Fruit fly (Drosophila melanogaster) whole organism, pupa: ENCODE measurements around the gene Crz.

Experiments used
- CG10348 ChIP-seq: fragments of 200-800 bp; sonication (Bioruptor generic); IDR thresholded peaks from 2 replicates; pipeline ENCODE4 v1.3.6; 2022; ENCODE audit warnings: missing biosample characterization, missing genetic modification characterization
- CG12605 ChIP-seq: fragments of 200-800 bp; sonication (Bioruptor generic); IDR thresholded peaks from 2 replicates; pipeline ENCODE4 v1.3.6; 2022; ENCODE audit warnings: missing biosample characterization, missing genetic modification characterization
- CG13204 ChIP-seq: fragments of 200-800 bp; sonication (Bioruptor generic); optimal IDR thresholded peaks from 2 replicates; lab custom pipeline; 2018; ENCODE audit warnings: missing biosample characterization, mild to moderate bottlenecking, missing genetic modification characterization, moderate library complexity
- CG14655 ChIP-seq: fragments of 200-800 bp; sonication (Bioruptor generic); optimal IDR thresholded peaks from 3 replicates; lab custom pipeline; 2017; ENCODE audit warnings: mild to moderate bottlenecking, missing biosample characterization, missing genetic modification reagents, missing genetic modification characterization
- CG15710 ChIP-seq: fragments of 200-800 bp; sonication (Bioruptor generic); optimal IDR thresholded peaks from 2 replicates; lab custom pipeline; 2018; ENCODE audit warnings: missing biosample characterization, mild to moderate bottlenecking, missing genetic modification characterization, moderate library complexity
- CG17806 ChIP-seq: fragments of 200-800 bp; sonication (Bioruptor generic); optimal IDR thresholded peaks from 2 replicates; lab custom pipeline; 2018; ENCODE audit warnings: missing biosample characterization, mild to moderate bottlenecking, missing genetic modification characterization, moderate library complexity
- CG32121 ChIP-seq: fragments of 200-800 bp; sonication (Bioruptor generic); IDR thresholded peaks from 2 replicates; pipeline ENCODE4 v1.3.6; 2022; ENCODE audit warnings: missing biosample characterization, missing genetic modification characterization
- CG34367 ChIP-seq: fragments of 200-800 bp; sonication (Bioruptor generic); optimal IDR thresholded peaks from 2 replicates; lab custom pipeline; 2018; ENCODE audit warnings: missing biosample characterization, mild to moderate bottlenecking, missing genetic modification characterization
- CG4496 ChIP-seq: fragments of 200-800 bp; sonication (Bioruptor generic); IDR thresholded peaks from 3 replicates; pipeline ENCODE4 v1.3.6; 2022; ENCODE audit warnings: missing biosample characterization, missing genetic modification characterization
- CG8159 ChIP-seq: fragments of 200-800 bp; sonication (Bioruptor generic); optimal IDR thresholded peaks from 3 replicates; lab custom pipeline; 2018; ENCODE audit warnings: missing biosample characterization, mild to moderate bottlenecking, missing genetic modification characterization, moderate library complexity
- CG8301 ChIP-seq: fragments of 200-800 bp; sonication (Bioruptor generic); optimal IDR thresholded peaks from 2 replicates; lab custom pipeline; 2018; ENCODE audit warnings: missing biosample characterization, mild to moderate bottlenecking, missing genetic modification characterization
- CG9948 ChIP-seq: fragments of 200-800 bp; sonication (Bioruptor generic); optimal IDR thresholded peaks from 2 replicates; lab custom pipeline; 2018; ENCODE audit warnings: missing biosample characterization, mild to moderate bottlenecking, missing genetic modification characterization, moderate library complexity
- D1 ChIP-seq: fragments of 200-800 bp; sonication (Bioruptor generic); optimal IDR thresholded peaks from 2 replicates; lab custom pipeline; 2018; ENCODE audit warnings: missing biosample characterization, mild to moderate bottlenecking, missing genetic modification characterization, moderate library complexity
- EcR ChIP-seq: fragments of 200-800 bp; sonication (Bioruptor generic); optimal IDR thresholded peaks from 3 replicates; lab custom pipeline; 2019; ENCODE audit warnings: missing biosample characterization, missing genetic modification characterization, mild to moderate bottlenecking, moderate library complexity, missing genetic modification reagents
- Ets98B ChIP-seq: fragments of 200-800 bp; sonication (Bioruptor generic); IDR thresholded peaks from 2 replicates; pipeline ENCODE4 v1.3.6; 2022; ENCODE audit warnings: missing biosample characterization, missing genetic modification characterization
- Pif1A ChIP-seq: fragments of 200-800 bp; sonication (Bioruptor generic); optimal IDR thresholded peaks from 3 replicates; lab custom pipeline; 2016; ENCODE audit warnings: missing biosample characterization, missing genetic modification characterization
- Pif1B ChIP-seq: fragments of 200-800 bp; sonication (Bioruptor generic); optimal IDR thresholded peaks from 3 replicates; lab custom pipeline; 2016; ENCODE audit warnings: missing biosample characterization, missing genetic modification characterization
- Snoo ChIP-seq: fragments of 200-800 bp; sonication (Bioruptor generic); optimal IDR thresholded peaks from 3 replicates; lab custom pipeline; 2017; ENCODE audit warnings: missing biosample characterization, mild to moderate bottlenecking, missing genetic modification characterization, inconsistent platforms
- fd96Ca ChIP-seq: fragments of 200-800 bp; sonication (Bioruptor generic); IDR thresholded peaks from 3 replicates; pipeline ENCODE4 v1.3.6; 2022; ENCODE audit warnings: missing biosample characterization, missing genetic modification characterization
- gl ChIP-seq: fragments of 200-800 bp; sonication (Bioruptor generic); optimal IDR thresholded peaks from 2 replicates; lab custom pipeline; 2018; ENCODE audit warnings: missing biosample characterization, mild to moderate bottlenecking, missing genetic modification characterization
- rn ChIP-seq: fragments of 200-800 bp; sonication (Bioruptor generic); IDR thresholded peaks from 2 replicates; pipeline ENCODE4 v1.3.6; 2022; ENCODE audit warnings: missing biosample characterization, missing genetic modification characterization

Gene Crz

dm6 chr3R:14283754-14284421, 30.8 kb upstream of the Crz start:
- peak; percentile 96 for TF ChIP-seq CG15710 (tag; lab: Kevin White, UChicago)
- peak; percentile 94 for TF ChIP-seq Pif1B (GFP tag; lab: Kevin White, UChicago)
- TF ChIP-seq CG17806 (tag; lab: Kevin White, UChicago): peak; percentile 95
- peak; percentile 98 for TF ChIP-seq Snoo (tag; lab: Kevin White, UChicago)
- peak; percentile 95 for TF ChIP-seq D1
- TF ChIP-seq CG9948 (tag; lab: Kevin White, UChicago): peak; percentile 97
- TF ChIP-seq CG8301 (tag; lab: Kevin White, UChicago): peak; percentile 98
- TF ChIP-seq Ets98B (GFP tag; lab: Robert Waterston, UW): no peak
- peak; percentile 93 for TF ChIP-seq Pif1A (GFP tag; lab: Kevin White, UChicago)
- no peak for TF ChIP-seq CG12605
- peak; percentile 81 for TF ChIP-seq CG13204 (GFP tag; lab: Kevin White, UChicago)
- TF ChIP-seq CG4496: no peak
- no peak for TF ChIP-seq fd96Ca
- TF ChIP-seq CG8159 (tag; lab: Kevin White, UChicago): peak; percentile 96
- TF ChIP-seq CG14655 (GFP tag; lab: Kevin White, UChicago): peak; percentile 97
- TF ChIP-seq gl (tag; lab: Kevin White, UChicago): peak; percentile 87
- TF ChIP-seq CG10348 (GFP tag; lab: Robert Waterston, UW): no peak
- TF ChIP-seq EcR (GFP tag; lab: Kevin White, UChicago): peak; percentile 3
- TF ChIP-seq rn (GFP tag; lab: Robert Waterston, UW): no peak
- no peak for TF ChIP-seq CG32121 (GFP tag; lab: Robert Waterston, UW)
- peak; percentile 96 for TF ChIP-seq CG34367

dm6 chr3R:14284422-14284760, 30.3 kb upstream of the Crz start:
- TF ChIP-seq CG17806 (tag; lab: Kevin White, UChicago) (no peak), Snoo (tag; lab: Kevin White, UChicago) (no peak), CG9948 (tag; lab: Kevin White, UChicago) (no peak), Pif1A (GFP tag; lab: Kevin White, UChicago) (no peak), CG34367 (no peak), CG13204 (GFP tag; lab: Kevin White, UChicago) (no peak), CG12605 (no peak), CG14655 (GFP tag; lab: Kevin White, UChicago) (no peak), CG32121 (GFP tag; lab: Robert Waterston, UW) (no peak), gl (tag; lab: Kevin White, UChicago) (no peak), Ets98B (GFP tag; lab: Robert Waterston, UW) (no peak), D1 (no peak), fd96Ca (no peak), EcR (GFP tag; lab: Kevin White, UChicago) (no peak), CG4496 (no peak), Pif1B (GFP tag; lab: Kevin White, UChicago) (no peak)

- no peak for TF ChIP-seq CG32121 (GFP tag; lab: Robert Waterston, UW)
- TF ChIP-seq Ets98B (GFP tag; lab: Robert Waterston, UW): no peak
- TF ChIP-seq Pif1B (GFP tag; lab: Kevin White, UChicago): no peak
- TF ChIP-seq EcR (GFP tag; lab: Kevin White, UChicago): no peak
- TF ChIP-seq CG9948 (tag; lab: Kevin White, UChicago): no peak
- no peak for TF ChIP-seq CG8301 (tag; lab: Kevin White, UChicago)
Measured at dm6 chr3R:14285059-14285953, 29.3 kb upstream of the Crz start.

dm6 chr3R:14286320-14287190, 28.1 kb upstream of the Crz start, which contains the start of gene trx:
Gene trx (minus strand): TSS chr3R:14286903.
- TF ChIP-seq CG13204 (GFP tag; lab: Kevin White, UChicago): peak; percentile 24
- TF ChIP-seq CG32121 (GFP tag; lab: Robert Waterston, UW): no peak
- peak; percentile 25 for TF ChIP-seq Pif1A (GFP tag; lab: Kevin White, UChicago)
- TF ChIP-seq fd96Ca: no peak
- no peak for TF ChIP-seq D1
- TF ChIP-seq Snoo (tag; lab: Kevin White, UChicago): peak; percentile 2
- no peak for TF ChIP-seq CG8159 (tag; lab: Kevin White, UChicago)
- peak; percentile 75 for TF ChIP-seq Pif1B (GFP tag; lab: Kevin White, UChicago)
- peak; percentile 30 for TF ChIP-seq gl (tag; lab: Kevin White, UChicago)
- peak; percentile 46 for TF ChIP-seq EcR (GFP tag; lab: Kevin White, UChicago)

dm6 chr3R:14287980-14288379, 26.7 kb upstream of the Crz start:
- TF ChIP-seq Pif1A (GFP tag; lab: Kevin White, UChicago) (no peak), CG14655 (GFP tag; lab: Kevin White, UChicago) (no peak), CG12605 (no peak), CG17806 (tag; lab: Kevin White, UChicago) (no peak), CG32121 (GFP tag; lab: Robert Waterston, UW) (no peak), CG10348 (GFP tag; lab: Robert Waterston, UW) (no peak), gl (tag; lab: Kevin White, UChicago) (no peak), Pif1B (GFP tag; lab: Kevin White, UChicago) (no peak)
